Worm (Caenorhabditis elegans) whole organism, L4 larva: ENCODE results near the gene decr-1.1.
A peak's percentile ranks its signal among the peaks of the same experiment; 100 is the strongest.

Source experiments
- F26F4.8 ChIP-seq: fragments of 200-800 bp; sonication (Bioruptor generic); conservative IDR thresholded peaks from 2 replicates; pipeline ENCODE4 v1.3.6; 2022; ENCODE audit warnings: missing genetic modification characterization, missing compliant biosample characterization
- T20F7.1 ChIP-seq: fragments of 200-800 bp; sonication (Bioruptor generic); optimal IDR thresholded peaks from 2 replicates; lab custom pipeline; 2018; ENCODE audit warnings: mild to moderate bottlenecking, missing genetic modification characterization, missing compliant biosample characterization
- Y48G9A.11 ChIP-seq: fragments of 200-800 bp; sonication (Bioruptor generic); IDR thresholded peaks from 2 replicates; pipeline ENCODE4 v1.3.6; 2022; ENCODE audit warnings: missing genetic modification reagents, missing genetic modification characterization, missing compliant biosample characterization
- Y5F2A.4 ChIP-seq: fragments of 200-800 bp; sonication (Bioruptor generic); optimal IDR thresholded peaks from 2 replicates; lab custom pipeline; 2018; ENCODE audit warnings: mild to moderate bottlenecking, missing genetic modification characterization, missing compliant biosample characterization
- ZK546.5 ChIP-seq, 2 experiments: sonication (generic microtip); optimal IDR thresholded peaks; 2 replicates each; lab custom pipeline; 2017; ENCODE audit warnings: missing biosample characterization in 2 of 2, missing genetic modification characterization in 2 of 2
- aha-1 ChIP-seq: fragments of 150-350 bp; peaks from one replicate; lab custom pipeline; 2014; ENCODE audit warnings: missing biosample characterization, missing genetic modification characterization
- aly-2 ChIP-seq: sonication (generic microtip); optimal IDR thresholded peaks from 2 replicates; lab custom pipeline; 2018; ENCODE audit warnings: missing biosample characterization, missing genetic modification characterization
- ama-1 ChIP-seq: fragments of 150-350 bp; optimal IDR thresholded peaks from 2 replicates; lab custom pipeline; 2014; ENCODE audit warnings: inconsistent platforms, mixed read lengths
- attf-4 ChIP-seq: sonication (generic microtip); optimal IDR thresholded peaks from 3 replicates; lab custom pipeline; 2017; ENCODE audit warnings: missing biosample characterization, missing genetic modification characterization
- cey-2 ChIP-seq: sonication (generic microtip); optimal IDR thresholded peaks from 3 replicates; lab custom pipeline; 2017; ENCODE audit warnings: missing genetic modification characterization, mild to moderate bottlenecking, missing compliant biosample characterization, antibody characterized with exemption, borderline replicate concordance; ENCODE audit not compliant: insufficient read depth
- ctbp-1 ChIP-seq: fragments of 200-800 bp; sonication (Bioruptor generic); IDR thresholded peaks from 2 replicates; pipeline ENCODE4 v1.3.6; 2022; ENCODE audit warnings: missing genetic modification reagents, missing genetic modification characterization, missing compliant biosample characterization
- daf-12 ChIP-seq: fragments of 150-350 bp; optimal IDR thresholded peaks from 2 replicates; lab custom pipeline; 2014; ENCODE audit warnings: missing biosample characterization, missing genetic modification reagents, missing genetic modification characterization
- dmd-6 ChIP-seq: fragments of 200-800 bp; sonication (Bioruptor generic); IDR thresholded peaks from 2 replicates; pipeline ENCODE4 v1.3.6; 2022; ENCODE audit warnings: missing genetic modification reagents, missing genetic modification characterization, missing compliant biosample characterization
- duxl-1 ChIP-seq: sonication (generic microtip); optimal IDR thresholded peaks from 2 replicates; lab custom pipeline; 2016; ENCODE audit warnings: mild to moderate bottlenecking, missing genetic modification characterization, moderate library complexity, missing compliant biosample characterization; ENCODE audit not compliant: poor library complexity
- dve-1 ChIP-seq: sonication (generic microtip); optimal IDR thresholded peaks from 2 replicates; lab custom pipeline; 2017; ENCODE audit warnings: antibody characterized with exemption, mild to moderate bottlenecking, missing genetic modification characterization, missing compliant biosample characterization; ENCODE audit not compliant: insufficient read depth
- egl-27 ChIP-seq: sonication (generic microtip); optimal IDR thresholded peaks from 3 replicates; lab custom pipeline; 2017; ENCODE audit warnings: missing biosample characterization, missing genetic modification reagents, missing genetic modification characterization
- hmg-1.1 ChIP-seq: fragments of 200-800 bp; sonication (Bioruptor generic); IDR thresholded peaks from 2 replicates; pipeline ENCODE4 v1.3.6; 2022; ENCODE audit warnings: missing genetic modification reagents, missing genetic modification characterization, missing compliant biosample characterization
- lim-7 ChIP-seq: fragments of 200-800 bp; sonication (Bioruptor generic); IDR thresholded peaks from 2 replicates; pipeline ENCODE4 v1.3.6; 2022; ENCODE audit warnings: missing genetic modification characterization, missing compliant biosample characterization
- lin-1 ChIP-seq: fragments of 200-800 bp; sonication (Bioruptor generic); IDR thresholded peaks from 2 replicates; pipeline ENCODE4 v1.3.6; 2022; ENCODE audit warnings: missing genetic modification reagents, missing genetic modification characterization, missing compliant biosample characterization
- lin-15B ChIP-seq: fragments of 150-350 bp; sonication (generic microtip); optimal IDR thresholded peaks from 3 replicates; lab custom pipeline; 2014; ENCODE audit warnings: missing biosample characterization, missing genetic modification characterization
- lin-29 ChIP-seq: fragments of 200-800 bp; sonication (Bioruptor generic); IDR thresholded peaks from 2 replicates; pipeline ENCODE4 v1.3.6; 2022; ENCODE audit warnings: missing genetic modification reagents, missing genetic modification characterization, missing compliant biosample characterization
- mdl-1 ChIP-seq, 2 experiments: fragments of 150-350 bp in 1 of 2; sonication (generic microtip) in 1 of 2; optimal IDR thresholded peaks; 2 replicates each; lab custom pipeline; 2014 to 2017; ENCODE audit warnings: missing biosample characterization in 2 of 2, missing genetic modification characterization in 2 of 2
- mes-2 ChIP-seq: sonication (generic microtip); optimal IDR thresholded peaks from 2 replicates; lab custom pipeline; 2016; ENCODE audit warnings: missing genotype, mild to moderate bottlenecking, missing genetic modification characterization, missing compliant biosample characterization; ENCODE audit not compliant: poor library complexity, severe bottlenecking
- nhr-102 ChIP-seq: sonication (generic microtip); optimal IDR thresholded peaks from 2 replicates; lab custom pipeline; 2016; ENCODE audit warnings: mild to moderate bottlenecking, missing genetic modification characterization, moderate library complexity, missing compliant biosample characterization
- nhr-11 ChIP-seq: fragments of 150-350 bp; optimal IDR thresholded peaks from 2 replicates; lab custom pipeline; 2014; ENCODE audit warnings: missing biosample characterization, missing genetic modification characterization
- nhr-28 ChIP-seq: fragments of 150-350 bp; optimal IDR thresholded peaks from 2 replicates; lab custom pipeline; 2014; ENCODE audit warnings: missing biosample characterization, missing genetic modification characterization
- nhr-41 ChIP-seq: fragments of 200-800 bp; sonication (Bioruptor generic); IDR thresholded peaks from 2 replicates; pipeline ENCODE4 v1.3.6; 2022; ENCODE audit warnings: missing genetic modification reagents, missing genetic modification characterization, missing compliant biosample characterization
- nhr-42 ChIP-seq: fragments of 200-800 bp; sonication (Bioruptor generic); IDR thresholded peaks from 2 replicates; pipeline ENCODE4 v1.3.6; 2022; ENCODE audit warnings: missing genetic modification characterization, missing compliant biosample characterization
- nhr-6 ChIP-seq: fragments of 150-350 bp; optimal IDR thresholded peaks from 2 replicates; lab custom pipeline; 2014; ENCODE audit warnings: missing biosample characterization, missing genetic modification characterization
- php-3 ChIP-seq: fragments of 200-800 bp; sonication (Bioruptor generic); IDR thresholded peaks from 2 replicates; pipeline ENCODE4 v1.3.6; 2022; ENCODE audit warnings: missing genetic modification reagents, missing genetic modification characterization, missing compliant biosample characterization
- pqm-1 ChIP-seq: sonication (generic microtip); optimal IDR thresholded peaks from 2 replicates; lab custom pipeline; 2017; ENCODE audit warnings: missing biosample characterization, missing genetic modification characterization
- skn-1 ChIP-seq: fragments of 150-350 bp; optimal IDR thresholded peaks from 2 replicates; lab custom pipeline; 2014; ENCODE audit warnings: missing biosample characterization, missing genetic modification characterization
- spr-1 ChIP-seq: sonication (generic microtip); optimal IDR thresholded peaks from 2 replicates; lab custom pipeline; 2016; ENCODE audit warnings: mild to moderate bottlenecking, missing genetic modification characterization, missing compliant biosample characterization
- spr-3 ChIP-seq: fragments of 200-800 bp; sonication (Bioruptor generic); optimal IDR thresholded peaks from 2 replicates; lab custom pipeline; 2018; ENCODE audit warnings: mild to moderate bottlenecking, missing genetic modification characterization, missing compliant biosample characterization
- tag-97 ChIP-seq: fragments of 200-800 bp; sonication (Bioruptor generic); IDR thresholded peaks from 2 replicates; pipeline ENCODE4 v1.3.6; 2022; ENCODE audit warnings: missing genetic modification characterization, missing compliant biosample characterization
- tra-1 ChIP-seq: fragments of 200-800 bp; sonication (Bioruptor generic); IDR thresholded peaks from 2 replicates; pipeline ENCODE4 v1.3.6; 2022; ENCODE audit warnings: missing genetic modification reagents, missing genetic modification characterization, missing compliant biosample characterization
- unc-39 ChIP-seq: sonication (generic microtip); optimal IDR thresholded peaks from 2 replicates; lab custom pipeline; 2017; ENCODE audit warnings: missing biosample characterization, missing genetic modification characterization
- unc-62 ChIP-seq, 3 experiments: fragments of 150-350 bp in 1 of 3; sonication (generic microtip); optimal IDR thresholded peaks in 2 of 3; peaks in 1 of 3; 1 replicate in 1 of 3; 2 replicates in 2 of 3; lab custom pipeline; 2014 to 2017; ENCODE audit warnings: missing biosample characterization in 3 of 3, missing genetic modification characterization in 3 of 3, missing genetic modification reagents in 3 of 3, missing genotype in 1 of 3
- zfp-3 ChIP-seq: fragments of 200-800 bp; sonication (Bioruptor generic); conservative IDR thresholded peaks from 2 replicates; pipeline ENCODE4 v1.3.6; 2022; ENCODE audit warnings: missing genetic modification reagents, missing genetic modification characterization, missing compliant biosample characterization
- zip-2 ChIP-seq: fragments of 150-350 bp; optimal IDR thresholded peaks from 2 replicates; lab custom pipeline; 2014; ENCODE audit warnings: missing biosample characterization, missing genetic modification characterization
- ztf-11 ChIP-seq: fragments of 150-350 bp; optimal IDR thresholded peaks from 2 replicates; lab custom pipeline; 2014; ENCODE audit warnings: missing biosample characterization, missing genetic modification characterization
- ztf-7 ChIP-seq: fragments of 150-350 bp; optimal IDR thresholded peaks from 2 replicates; lab custom pipeline; 2014; ENCODE audit warnings: missing biosample characterization, missing genetic modification characterization

decr-1.1 gene

DNA sequence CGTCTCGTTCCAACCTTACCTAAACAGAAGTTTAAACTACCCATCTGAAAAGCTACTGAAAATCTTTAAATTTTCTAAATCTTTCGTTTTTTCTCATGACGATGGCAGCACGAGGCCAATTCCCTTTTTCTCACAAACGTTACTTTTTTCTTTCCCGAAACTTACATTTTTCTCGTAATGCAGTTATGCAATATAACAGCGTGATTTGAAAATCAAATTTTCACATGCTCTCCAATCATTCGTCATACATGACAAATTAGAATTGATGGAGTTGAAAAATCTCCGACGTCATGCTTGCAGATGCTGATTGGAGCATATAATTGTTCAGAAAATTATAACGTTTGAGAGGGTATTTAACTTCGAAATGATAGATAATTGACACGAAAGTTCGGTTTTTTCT lies 18.5 kb upstream of the decr-1.1 start:
- TF ChIP-seq ztf-11 (tag; lab: Kevin White, UChicago), result no peak
- TF ChIP-seq nhr-11 (tag; lab: Kevin White, UChicago), result peak; percentile 56

DNA sequence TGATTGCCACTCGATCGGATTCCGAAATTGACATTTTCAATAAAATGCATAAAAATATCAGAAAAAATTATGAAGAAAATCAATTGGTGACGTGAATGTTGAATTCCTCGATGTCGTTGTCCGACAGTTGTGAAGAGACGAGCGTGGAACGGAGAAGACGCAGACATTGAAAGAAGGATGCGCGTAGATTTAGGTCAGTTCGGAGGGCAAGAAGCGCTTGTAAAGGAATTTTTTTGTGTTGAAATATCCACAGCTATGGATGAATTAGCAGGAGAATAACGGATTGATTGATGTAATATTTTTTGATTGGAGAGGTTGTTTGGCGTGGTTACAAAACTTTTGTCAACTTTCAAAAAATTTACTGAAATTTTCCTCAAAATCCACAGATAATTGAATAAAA lies 13.8 kb upstream of the decr-1.1 start, which contains the start of gene F20G2.3:
F20G2.3 (minus strand) TSS at position 101 of the 400 bp plus-strand sequence.
- TF ChIP-seq mdl-1 (tag; optimal IDR thresholded peaks at IDR 0.05; lab: Kevin White, UChicago), result no peak
- no peak for TF ChIP-seq nhr-42
- TF ChIP-seq nhr-6, result no peak
- TF ChIP-seq tag-97 (GFP tag; lab: Robert Waterston, UW), result no peak
- TF ChIP-seq duxl-1, result no peak
- no peak for TF ChIP-seq daf-12
- no peak for TF ChIP-seq lin-15B (tag; lab: Kevin White, UChicago)
- TF ChIP-seq dve-1 (tag; lab: Kevin White, UChicago), result no peak
- no peak for TF ChIP-seq aly-2
- TF ChIP-seq hmg-1.1 (GFP tag; lab: Robert Waterston, UW), result no peak
- TF ChIP-seq nhr-41 (GFP tag; lab: Robert Waterston, UW), result no peak
- no peak for TF ChIP-seq ztf-7 (tag; lab: Kevin White, UChicago)
- no peak for TF ChIP-seq mes-2
- no peak for TF ChIP-seq lin-29 (GFP tag; lab: Robert Waterston, UW)
- no peak for TF ChIP-seq lin-1
- TF ChIP-seq, all 104 proteins: peak for 0

DNA sequence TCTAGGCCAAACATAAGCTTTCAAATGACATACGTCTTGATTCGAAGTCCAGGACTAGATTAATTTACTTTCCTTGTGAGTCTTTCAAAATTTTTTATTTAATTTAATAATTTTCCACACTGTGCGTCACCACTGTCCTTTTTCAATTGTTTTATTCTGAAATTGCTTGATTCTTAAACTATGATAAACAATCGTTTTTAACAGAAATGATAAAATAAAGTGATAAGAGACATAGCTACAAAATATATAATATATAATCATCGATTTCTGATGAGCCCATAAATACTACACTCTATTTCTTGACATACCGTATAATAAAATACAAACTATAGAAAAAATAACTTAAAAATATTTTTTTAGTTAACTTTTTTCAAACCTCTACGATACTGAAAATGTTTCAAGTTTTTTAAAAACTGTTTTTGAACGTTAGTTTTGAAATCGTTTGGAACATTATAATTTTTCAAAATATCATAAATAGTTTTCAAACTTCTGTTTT lies 13.2 kb upstream of the decr-1.1 start, which contains the start of gene nas-24:
nas-24 (plus strand) TSS at position 446 of the 496 bp plus-strand sequence.
- TF ChIP-seq skn-1 (tag; lab: Kevin White, UChicago) (no peak), pqm-1 (tag; lab: Kevin White, UChicago) (peak; percentile 21), F26F4.8 (GFP tag; lab: Robert Waterston, UW) (no peak), ZK546.5 (tag; optimal IDR thresholded peaks at IDR 0.05; lab: Kevin White, UChicago) (no peak), lin-1 (no peak), nhr-41 (GFP tag; lab: Robert Waterston, UW) (no peak), nhr-28 (tag; lab: Kevin White, UChicago) (peak; percentile 83), unc-62 (GFP tag; optimal IDR thresholded peaks at IDR 0.05 in 1 of 2; lab: Kevin White, UChicago) (peak in 1 of 2 experiments; percentile 20), unc-62 (tag; optimal IDR thresholded peaks at IDR 0.05; lab: Kevin White, UChicago) (no peak), lim-7 (GFP tag; lab: Robert Waterston, UW) (no peak), cey-2 (tag; lab: Kevin White, UChicago) (no peak), spr-1 (tag; lab: Kevin White, UChicago) (no peak)
- TF ChIP-seq, all 104 proteins: peak for 3

DNA sequence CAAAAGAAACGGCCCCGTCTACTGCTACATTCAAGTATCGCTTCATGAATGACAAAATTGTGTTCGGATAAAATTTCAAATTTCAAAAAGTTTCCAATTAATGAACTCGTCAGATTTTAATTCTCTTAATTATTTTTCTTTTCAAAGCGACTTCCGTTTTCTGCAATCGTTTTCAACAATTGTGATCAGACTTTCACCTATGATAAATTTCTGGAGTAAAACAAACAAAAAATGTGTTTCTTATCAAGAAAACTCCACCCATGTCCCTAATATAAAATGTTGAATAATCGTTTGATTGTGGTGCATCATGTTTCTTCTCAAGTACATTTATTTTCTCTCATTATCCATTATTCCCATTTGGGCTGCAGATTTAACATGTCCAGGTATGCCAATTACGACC lies 11.0 kb upstream of the decr-1.1 start, which contains the start of gene F20G2.5:
F20G2.5 (plus strand) TSS at position 301 of the 400 bp plus-strand sequence.
- TF ChIP-seq tra-1 (GFP tag; lab: Robert Waterston, UW) (no peak), nhr-28 (tag; lab: Kevin White, UChicago) (peak; percentile 49)

DNA sequence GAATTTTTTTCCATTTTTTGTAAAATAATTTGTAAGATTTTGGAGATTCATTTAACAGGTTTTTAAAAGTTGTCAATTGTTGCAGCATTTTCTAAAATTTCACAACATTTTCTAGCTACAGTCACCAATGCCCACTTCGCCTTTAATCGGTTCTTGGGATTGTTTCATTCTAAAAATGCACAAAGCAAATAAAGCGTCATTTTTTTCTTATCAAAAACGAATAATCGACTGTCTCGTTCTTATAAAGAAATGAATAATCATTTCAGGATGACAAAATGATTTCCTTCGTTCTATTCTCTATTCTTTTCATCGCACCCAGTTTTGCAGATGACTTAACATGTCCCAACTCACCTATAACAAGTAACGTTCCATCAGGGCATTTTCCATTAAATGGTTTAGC lies 6.7 kb upstream of the decr-1.1 start, which contains the start of gene F53C11.1:
F53C11.1 (plus strand) TSS at position 268 of the 400 bp plus-strand sequence.
- TF ChIP-seq Y5F2A.4 (GFP tag; lab: Kevin White, UChicago), result no peak
- no peak for TF ChIP-seq egl-27 (tag; lab: Kevin White, UChicago)
- no peak for TF ChIP-seq lim-7 (GFP tag; lab: Robert Waterston, UW)
- TF ChIP-seq aha-1 (tag; lab: Kevin White, UChicago), result peak; percentile 77
- TF ChIP-seq nhr-28 (tag; lab: Kevin White, UChicago), result peak; percentile 19
- peak in 1 of 2 experiments; percentile 19 for TF ChIP-seq unc-62 (GFP tag; optimal IDR thresholded peaks at IDR 0.05 in 1 of 2; lab: Kevin White, UChicago)
- no peak for TF ChIP-seq unc-62 (tag; optimal IDR thresholded peaks at IDR 0.05; lab: Kevin White, UChicago)
- TF ChIP-seq F26F4.8 (GFP tag; lab: Robert Waterston, UW), result no peak
- no peak for TF ChIP-seq zfp-3 (GFP tag; lab: Robert Waterston, UW)
- no peak for TF ChIP-seq ctbp-1
- peak; percentile 7 for TF ChIP-seq pqm-1 (tag; lab: Kevin White, UChicago)
- TF ChIP-seq spr-3, result no peak
- no peak for TF ChIP-seq nhr-102 (tag; lab: Kevin White, UChicago)
- TF ChIP-seq Y48G9A.11 (GFP tag; lab: Robert Waterston, UW), result no peak
- no peak for TF ChIP-seq T20F7.1 (GFP tag; lab: Kevin White, UChicago)
- no peak for TF ChIP-seq zip-2
- no peak for TF ChIP-seq ama-1
- TF ChIP-seq php-3 (GFP tag; lab: Robert Waterston, UW), result no peak
- peak; percentile 34; the same call in 1 of the 2 replicates for TF ChIP-seq dmd-6 (GFP tag; lab: Robert Waterston, UW)
- TF ChIP-seq unc-39 (tag; lab: Kevin White, UChicago), result no peak
- no peak for TF ChIP-seq attf-4 (tag; lab: Kevin White, UChicago)
